In the genomic region with DNA sequence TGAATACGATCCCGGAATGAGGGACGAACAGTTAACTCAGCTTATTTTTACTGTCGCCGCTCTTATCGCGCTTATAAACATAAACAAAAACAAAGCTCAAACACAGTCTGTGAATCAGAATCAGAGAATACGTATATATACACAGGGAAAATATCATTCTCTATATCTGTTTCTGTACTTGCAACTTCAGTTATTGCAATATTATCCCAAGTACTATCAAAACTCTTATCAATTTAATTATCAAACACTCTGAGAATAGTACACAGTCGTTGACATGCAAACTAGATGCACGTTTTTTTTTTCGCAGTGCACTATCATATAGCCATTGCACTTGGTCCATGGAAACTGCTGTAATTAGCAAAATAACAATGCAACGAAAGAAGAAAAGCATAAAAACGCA, we compare ENCODE assay signal across 1 fruit fly cellular context.
TF ChIP-seq lines count a peak whose summit lies in the region.

No protein-coding gene starts in this region.

TF ChIP-seq in whole organism, embryonic, 481 proteins besides CTCF, POLR2A, EP300 and RAD21 (continued from another document):
- TF ChIP-seq CG30403 (GFP tag; optimal IDR thresholded peaks at IDR 0.05; lab: Kevin White, UChicago): peak; percentile 9
- TF ChIP-seq Rx (GFP tag; IDR thresholded peaks at IDR 0.05; lab: Robert Waterston, UW): no peak
- TF ChIP-seq CG11723 (GFP tag; optimal IDR thresholded peaks at IDR 0.05; lab: Kevin White, UChicago): no peak
- TF ChIP-seq Sox102F (GFP tag; optimal IDR thresholded peaks at IDR 0.05; lab: Kevin White, UChicago): peak; percentile 42
- TF ChIP-seq CG14710 (tag; optimal IDR thresholded peaks at IDR 0.05; lab: Kevin White, UChicago): no peak
- TF ChIP-seq Drgx (GFP tag; IDR thresholded peaks at IDR 0.05; lab: Robert Waterston, UW): peak; percentile 78
- TF ChIP-seq CG6689 (GFP tag; IDR thresholded peaks at IDR 0.05; lab: Robert Waterston, UW): no peak
TF ChIP-seq in whole organism, embryonic: peak in this region for 25.
